Worm (Caenorhabditis elegans) whole organism, L1 larva: ENCODE measurements around the gene F35F10.5.

ENCODE experiments used
- dpl-1 ChIP-seq, 3 experiments: fragments of 150-350 bp in 2 of 3; sonication (generic microtip) in 1 of 3; optimal IDR thresholded peaks; 2 replicates each; lab custom pipeline; 2014 to 2017; ENCODE audit warnings: missing biosample characterization in 3 of 3, missing genetic modification characterization in 3 of 3, missing genetic modification reagents in 3 of 3
- egl-27 ChIP-seq, 2 experiments: fragments of 150-350 bp in 1 of 2; sonication (generic microtip); optimal IDR thresholded peaks; 3 replicates each; lab custom pipeline; 2017 to 2018; ENCODE audit warnings: missing biosample characterization in 2 of 2, missing genetic modification characterization in 2 of 2, missing genetic modification reagents in 2 of 2
- elt-2 ChIP-seq: sonication (generic microtip); optimal IDR thresholded peaks from 2 replicates; lab custom pipeline; 2016; ENCODE audit warnings: missing genetic modification characterization, mild to moderate bottlenecking, inconsistent platforms, missing compliant biosample characterization, missing genetic modification reagents
- fkh-10 ChIP-seq: sonication (generic microtip); optimal IDR thresholded peaks from 2 replicates; lab custom pipeline; 2017; ENCODE audit warnings: missing biosample characterization, missing genetic modification reagents, missing genetic modification characterization
- fkh-4 ChIP-seq: sonication (generic microtip); optimal IDR thresholded peaks from 2 replicates; lab custom pipeline; 2016; ENCODE audit warnings: missing compliant biosample characterization, missing genetic modification characterization, borderline replicate concordance
- fos-1 ChIP-seq: fragments of 150-350 bp; optimal IDR thresholded peaks from 2 replicates; lab custom pipeline; 2014; ENCODE audit warnings: missing biosample characterization, missing genetic modification characterization
- hlh-4 ChIP-seq: sonication (generic microtip); optimal IDR thresholded peaks from 2 replicates; lab custom pipeline; 2016; ENCODE audit warnings: mild to moderate bottlenecking, missing genetic modification characterization, missing compliant biosample characterization
- mab-9 ChIP-seq: fragments of 200-800 bp; sonication (Bioruptor generic); IDR thresholded peaks from 2 replicates; pipeline ENCODE4 v1.3.6; 2022; ENCODE audit warnings: missing genetic modification reagents, missing genetic modification characterization, missing compliant biosample characterization
- nhr-28 ChIP-seq: fragments of 150-350 bp; optimal IDR thresholded peaks from 2 replicates; lab custom pipeline; 2014; ENCODE audit warnings: missing biosample characterization, missing genetic modification characterization
- nhr-76 ChIP-seq: sonication (generic microtip); optimal IDR thresholded peaks from 2 replicates; lab custom pipeline; 2017; ENCODE audit warnings: missing biosample characterization, missing genetic modification characterization
- pqm-1 ChIP-seq: sonication (generic microtip); optimal IDR thresholded peaks from 3 replicates; lab custom pipeline; 2017; ENCODE audit warnings: missing biosample characterization, missing genetic modification characterization
- tbx-2 ChIP-seq: sonication (generic microtip); optimal IDR thresholded peaks from 2 replicates; lab custom pipeline; 2016; ENCODE audit warnings: missing genetic modification characterization, missing compliant biosample characterization
- unc-62 ChIP-seq: fragments of 150-350 bp; optimal IDR thresholded peaks from 2 replicates; lab custom pipeline; 2014; ENCODE audit warnings: missing biosample characterization, missing genetic modification reagents, missing genetic modification characterization

ce11 chrV:3266189-3266588 lies 18.5 kb upstream of the F35F10.5 start, which contains the start of gene T28A11.17:
- TF ChIP-seq nhr-76 (no peak), tbx-2 (tag; lab: Kevin White, UChicago) (no peak), dpl-1 (GFP tag; optimal IDR thresholded peaks at IDR 0.05; lab: Kevin White, UChicago) (no peak), hlh-4 (tag; lab: Kevin White, UChicago) (no peak), nhr-28 (no peak), fkh-10 (GFP tag; lab: Kevin White, UChicago) (no peak), mab-9 (GFP tag; lab: Robert Waterston, UW) (no peak), elt-2 (tag; lab: Kevin White, UChicago) (no peak), egl-27 (tag; optimal IDR thresholded peaks at IDR 0.05; lab: Kevin White, UChicago) (no peak), fos-1 (no peak), pqm-1 (tag; lab: Kevin White, UChicago) (no peak), unc-62 (no peak), fkh-4 (no peak)
